Worm (Caenorhabditis elegans): ENCODE results near the gene sgk-1.

sgk-1 gene

ce11 chrX:16271147-16271546 is 9.2 kb upstream of the sgk-1 start:
- TF ChIP-seq zip-8 (tag; optimal IDR thresholded peaks at IDR 0.05): no peak
- TF ChIP-seq drap-1 (GFP tag; optimal IDR thresholded peaks at IDR 0.05): no peak
- peak; percentile 7 for TF ChIP-seq ces-1 (GFP tag; optimal IDR thresholded peaks at IDR 0.05)
- peak; percentile 28 for TF ChIP-seq ceh-83 (GFP tag; optimal IDR thresholded peaks at IDR 0.05)
- TF ChIP-seq sptf-1 (tag; optimal IDR thresholded peaks at IDR 0.05): peak; percentile 8
- TF ChIP-seq unc-39 (tag; optimal IDR thresholded peaks at IDR 0.05): no peak
- no peak for TF ChIP-seq ham-2 (GFP tag; optimal IDR thresholded peaks at IDR 0.05)
- peak; percentile 3 for TF ChIP-seq bed-3 (GFP tag; optimal IDR thresholded peaks at IDR 0.05)
- no peak for TF ChIP-seq hlh-1 (tag; optimal IDR thresholded peaks at IDR 0.05)
- peak; percentile 39 for TF ChIP-seq unc-120 (tag; optimal IDR thresholded peaks at IDR 0.05; ENCODE audit: poor library complexity, severe bottlenecking)

DNA sequence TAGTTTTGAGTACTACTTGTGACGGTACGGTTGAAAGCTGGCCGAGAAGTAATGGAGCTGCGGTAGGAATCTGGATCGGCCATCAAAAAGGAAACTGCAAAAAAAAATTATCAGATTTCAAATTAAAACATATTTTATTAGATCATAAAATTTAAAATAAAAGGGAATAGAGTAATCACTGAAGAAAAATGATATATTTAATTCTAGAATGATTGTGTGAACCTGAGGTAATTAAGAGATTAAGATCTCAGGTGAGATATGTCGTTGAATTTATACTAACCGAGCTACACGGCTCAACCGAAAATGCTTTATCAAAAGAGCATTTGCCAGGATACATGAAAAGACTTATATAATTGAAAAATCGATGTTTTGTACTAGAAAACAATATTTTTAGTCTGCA is 8.0 kb upstream of the sgk-1 start, which contains the start of gene ifa-3:
Gene ifa-3 (minus strand): TSS at position 101 of the 400 bp plus-strand sequence.
- no peak for TF ChIP-seq ham-2 (GFP tag; optimal IDR thresholded peaks at IDR 0.05)
- no peak for TF ChIP-seq flh-1 (GFP tag; optimal IDR thresholded peaks at IDR 0.05)
- TF ChIP-seq nhr-76 (tag; optimal IDR thresholded peaks at IDR 0.05): no peak
- no peak for TF ChIP-seq ces-1 (GFP tag; optimal IDR thresholded peaks at IDR 0.05)
- no peak for TF ChIP-seq unc-120 (tag; optimal IDR thresholded peaks at IDR 0.05; ENCODE audit: poor library complexity, severe bottlenecking)
- no peak for TF ChIP-seq ceh-83 (GFP tag; optimal IDR thresholded peaks at IDR 0.05)
- TF ChIP-seq zip-8 (tag; optimal IDR thresholded peaks at IDR 0.05): no peak
- no peak for TF ChIP-seq sptf-1 (tag; optimal IDR thresholded peaks at IDR 0.05)
- no peak for TF ChIP-seq mls-2 (tag; optimal IDR thresholded peaks at IDR 0.05)
- TF ChIP-seq elt-1 (tag; optimal IDR thresholded peaks at IDR 0.05; ENCODE audit: borderline replicate concordance, insufficient read depth): no peak
- no peak for TF ChIP-seq nhr-237 (tag; optimal IDR thresholded peaks at IDR 0.05)
- TF ChIP-seq ceh-43 (GFP tag; optimal IDR thresholded peaks at IDR 0.05): no peak
- no peak for TF ChIP-seq unc-62 (GFP tag; optimal IDR thresholded peaks at IDR 0.05)
- TF ChIP-seq M03D4.4 (tag; optimal IDR thresholded peaks at IDR 0.05): no peak
- TF ChIP-seq blmp-1 (tag; optimal IDR thresholded peaks at IDR 0.05): no peak
- no peak for TF ChIP-seq nhr-12 (tag; optimal IDR thresholded peaks at IDR 0.05)
- no peak for TF ChIP-seq lin-13 (tag; optimal IDR thresholded peaks at IDR 0.05)

DNA sequence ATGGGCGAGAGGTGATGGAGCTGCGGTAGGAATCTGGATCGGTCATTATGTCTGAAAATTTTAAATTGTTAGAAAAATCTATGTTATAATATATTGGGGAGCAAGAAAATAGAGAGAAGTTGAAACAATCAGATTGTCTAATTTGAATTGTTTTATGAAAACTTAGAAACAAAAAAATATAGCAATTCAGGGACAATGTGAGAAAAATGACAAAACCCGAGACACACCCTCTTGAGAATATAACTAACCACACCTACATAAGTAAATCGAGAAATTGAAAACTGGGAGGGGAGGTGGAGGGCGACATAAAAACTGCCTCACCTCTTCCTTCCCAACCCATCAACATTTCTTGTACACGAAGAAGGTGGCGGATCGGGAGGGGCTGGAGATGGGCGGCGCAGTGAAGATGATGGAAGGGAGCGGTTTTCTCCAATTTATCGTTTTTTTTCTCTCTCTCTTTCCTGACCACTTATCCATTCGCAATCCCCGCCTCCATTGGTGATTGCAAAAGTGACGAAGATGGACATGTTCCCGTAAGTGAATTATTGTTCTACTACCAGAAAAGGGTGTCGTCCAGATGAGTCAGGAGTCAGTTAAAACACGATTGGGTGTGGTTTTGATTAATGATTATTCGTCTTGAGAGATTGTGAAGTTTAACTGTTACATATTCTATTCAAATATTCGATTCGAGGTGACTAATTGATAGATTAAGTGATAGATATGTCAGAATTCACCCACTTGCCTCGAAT is 3.9 kb upstream of the sgk-1 start, which contains the start of gene mua-6:
Gene mua-6 (minus strand): TSS at position 51 of the 749 bp plus-strand sequence.
- TF ChIP-seq M03D4.4 (tag; optimal IDR thresholded peaks at IDR 0.05) (no peak), ham-2 (GFP tag; optimal IDR thresholded peaks at IDR 0.05) (no peak), blmp-1 (tag; optimal IDR thresholded peaks at IDR 0.05) (no peak), bed-3 (GFP tag; optimal IDR thresholded peaks at IDR 0.05) (no peak)

- peak; percentile 23 for TF ChIP-seq elt-3 (tag; optimal IDR thresholded peaks at IDR 0.05)
- no peak for TF ChIP-seq unc-39 (tag; optimal IDR thresholded peaks at IDR 0.05)
- TF ChIP-seq ceh-43 (GFP tag; optimal IDR thresholded peaks at IDR 0.05): no peak
Measured at ce11 chrX:16263287-16263686, 1.4 kb upstream of the sgk-1 start.

DNA sequence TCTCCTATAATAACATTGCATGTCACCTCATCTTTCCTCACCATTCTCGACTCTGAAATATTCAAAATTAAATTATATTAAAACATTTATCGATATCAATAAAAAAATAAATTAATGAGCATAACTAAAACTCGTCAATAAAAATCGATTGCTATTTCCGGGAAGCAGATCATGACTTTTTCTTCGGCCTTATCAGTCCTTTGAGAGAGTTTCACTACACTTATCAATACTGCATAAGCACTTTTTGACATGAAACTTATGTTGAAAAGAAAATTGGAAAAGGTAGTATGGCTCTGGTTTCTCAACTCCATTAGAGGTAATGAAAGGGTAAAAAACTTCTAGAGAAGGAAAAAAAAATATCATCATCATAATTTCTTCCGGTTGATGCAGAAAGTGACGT is 1.8 kb downstream of the sgk-1 start:
- no peak for TF ChIP-seq unc-120 (tag; optimal IDR thresholded peaks at IDR 0.05; ENCODE audit: poor library complexity, severe bottlenecking)
- no peak for TF ChIP-seq nhr-12 (tag; optimal IDR thresholded peaks at IDR 0.05)
- TF ChIP-seq unc-39 (tag; optimal IDR thresholded peaks at IDR 0.05): no peak
- no peak for TF ChIP-seq elt-1 (tag; optimal IDR thresholded peaks at IDR 0.05; ENCODE audit: borderline replicate concordance, insufficient read depth)
- TF ChIP-seq zip-8 (tag; optimal IDR thresholded peaks at IDR 0.05): no peak
- no peak for TF ChIP-seq pha-4 (tag; optimal IDR thresholded peaks at IDR 0.05)

DNA sequence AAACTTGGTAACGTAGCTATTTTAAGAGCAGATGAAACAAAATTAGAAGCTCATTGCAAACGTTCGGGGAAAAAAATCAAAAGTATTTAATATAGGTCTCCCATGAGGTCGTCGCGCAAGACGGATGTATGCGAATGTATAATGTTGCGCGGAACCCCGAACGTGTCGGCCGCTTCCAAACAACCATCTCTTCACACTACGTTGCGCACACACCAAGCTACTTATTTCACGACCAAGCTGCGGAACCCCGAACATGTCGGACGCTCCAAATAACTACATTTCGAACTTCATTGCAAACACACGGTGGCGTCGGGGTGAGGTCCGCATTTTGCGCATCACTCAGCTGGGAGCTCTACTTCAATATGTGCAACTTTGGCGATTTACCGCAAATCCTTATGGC is 3.4 kb downstream of the sgk-1 start:
- TF ChIP-seq unc-62 (GFP tag; optimal IDR thresholded peaks at IDR 0.05) (no peak), nhr-76 (tag; optimal IDR thresholded peaks at IDR 0.05) (no peak), lsy-2 (tag; optimal IDR thresholded peaks at IDR 0.05) (no peak), mep-1 (tag; optimal IDR thresholded peaks at IDR 0.05) (no peak), nhr-237 (tag; optimal IDR thresholded peaks at IDR 0.05) (no peak), nhr-28 (tag; optimal IDR thresholded peaks at IDR 0.05) (no peak), M03D4.4 (tag; optimal IDR thresholded peaks at IDR 0.05) (no peak), flh-1 (GFP tag; optimal IDR thresholded peaks at IDR 0.05) (no peak), ceh-43 (GFP tag; optimal IDR thresholded peaks at IDR 0.05) (no peak), elt-1 (tag; optimal IDR thresholded peaks at IDR 0.05; ENCODE audit: borderline replicate concordance, insufficient read depth) (no peak), ceh-39 (tag; optimal IDR thresholded peaks at IDR 0.05) (no peak), lin-32 (GFP tag; optimal IDR thresholded peaks at IDR 0.05) (no peak), nhr-2 (tag; optimal IDR thresholded peaks at IDR 0.05) (no peak), mls-2 (tag; optimal IDR thresholded peaks at IDR 0.05) (no peak), pha-4 (tag; optimal IDR thresholded peaks at IDR 0.05) (no peak), unc-120 (tag; optimal IDR thresholded peaks at IDR 0.05; ENCODE audit: poor library complexity, severe bottlenecking) (no peak), drap-1 (GFP tag; optimal IDR thresholded peaks at IDR 0.05) (no peak), bed-3 (GFP tag; optimal IDR thresholded peaks at IDR 0.05) (no peak)
